Worm (Caenorhabditis elegans) whole organism, young adult: ENCODE measurements around the gene idpc-3.

Experiments used
- B0336.3 ChIP-seq: fragments of 200-800 bp; sonication (Bioruptor generic); IDR thresholded peaks from 2 replicates; pipeline ENCODE4 v1.3.6; 2022; ENCODE audit warnings: missing genetic modification characterization, missing compliant biosample characterization
- C17E4.6 ChIP-seq: fragments of 200-800 bp; sonication (Bioruptor generic); IDR thresholded peaks from 2 replicates; pipeline ENCODE4 v1.3.6; 2022; ENCODE audit warnings: missing genetic modification reagents, missing genetic modification characterization, missing compliant biosample characterization
- F10E7.11 ChIP-seq: sonication (generic microtip); optimal IDR thresholded peaks from 2 replicates; lab custom pipeline; 2017; ENCODE audit warnings: mild to moderate bottlenecking, missing genetic modification characterization, moderate library complexity, missing compliant biosample characterization
- F23B12.7 ChIP-seq: sonication (generic microtip); optimal IDR thresholded peaks from 2 replicates; lab custom pipeline; 2017; ENCODE audit warnings: missing genetic modification characterization, mild to moderate bottlenecking, missing compliant biosample characterization, antibody characterized with exemption, moderate library complexity; ENCODE audit not compliant: insufficient read depth
- F33H1.4 ChIP-seq: fragments of 200-800 bp; sonication (Bioruptor generic); IDR thresholded peaks from 2 replicates; pipeline ENCODE4 v1.3.6; 2022; ENCODE audit warnings: missing genetic modification reagents, missing genetic modification characterization, missing compliant biosample characterization
- F39B2.1 ChIP-seq: fragments of 200-800 bp; sonication (Bioruptor generic); IDR thresholded peaks from 2 replicates; pipeline ENCODE4 v1.3.6; 2022; ENCODE audit warnings: missing genetic modification reagents, missing genetic modification characterization, missing compliant biosample characterization
- F52B5.7 ChIP-seq: sonication (generic microtip); optimal IDR thresholded peaks from 2 replicates; lab custom pipeline; 2016; ENCODE audit warnings: mild to moderate bottlenecking, missing genetic modification characterization, missing compliant biosample characterization
- F55B11.4 ChIP-seq: sonication (generic microtip); optimal IDR thresholded peaks from 2 replicates; lab custom pipeline; 2016; ENCODE audit warnings: missing compliant biosample characterization, missing genetic modification characterization, borderline replicate concordance; ENCODE audit not compliant: insufficient read depth
- F57C9.4 ChIP-seq: sonication (generic microtip); optimal IDR thresholded peaks from 2 replicates; lab custom pipeline; 2017; ENCODE audit warnings: mild to moderate bottlenecking, missing genetic modification characterization, missing compliant biosample characterization
- T26A5.8 ChIP-seq: sonication (generic microtip); optimal IDR thresholded peaks from 2 replicates; lab custom pipeline; 2016; ENCODE audit warnings: missing genetic modification characterization, missing compliant biosample characterization
- ZK185.1 ChIP-seq: sonication (generic microtip); optimal IDR thresholded peaks from 2 replicates; lab custom pipeline; 2016; ENCODE audit warnings: mild to moderate bottlenecking, missing genetic modification characterization, missing compliant biosample characterization; ENCODE audit not compliant: poor library complexity, severe bottlenecking
- aptf-2 ChIP-seq: fragments of 200-800 bp; sonication (Bioruptor generic); conservative IDR thresholded peaks from 2 replicates; pipeline ENCODE4 v1.3.6; 2022; ENCODE audit warnings: missing genetic modification reagents, missing genetic modification characterization, missing compliant biosample characterization
- aptf-3 ChIP-seq: fragments of 200-800 bp; sonication (Bioruptor generic); IDR thresholded peaks from 2 replicates; pipeline ENCODE4 v1.3.6; 2022; ENCODE audit warnings: missing genetic modification characterization, missing compliant biosample characterization
- atf-7 ChIP-seq: sonication (generic microtip); optimal IDR thresholded peaks from 2 replicates; lab custom pipeline; 2017; ENCODE audit warnings: mild to moderate bottlenecking, missing genetic modification characterization, missing compliant biosample characterization
- ccch-3 ChIP-seq: fragments of 200-800 bp; sonication (Bioruptor generic); optimal IDR thresholded peaks from 2 replicates; lab custom pipeline; 2018; ENCODE audit warnings: mild to moderate bottlenecking, missing genetic modification characterization, missing compliant biosample characterization
- cebp-1 ChIP-seq, 2 experiments: fragments of 200-800 bp in 1 of 2; sonication (Bioruptor generic) in 1 of 2; sonication (generic microtip) in 1 of 2; IDR thresholded peaks in 1 of 2; optimal IDR thresholded peaks in 1 of 2; 2 replicates each; pipeline versions ENCODE4 v1.3.6 to Lab custom; 2017 to 2022; ENCODE audit warnings: missing compliant biosample characterization in 2 of 2, missing genetic modification characterization in 2 of 2, mild to moderate bottlenecking in 1 of 2, missing genetic modification reagents in 1 of 2, moderate library complexity in 1 of 2
- cebp-2 ChIP-seq: fragments of 200-800 bp; sonication (Bioruptor generic); IDR thresholded peaks from 2 replicates; pipeline ENCODE4 v1.3.6; 2022; ENCODE audit warnings: missing genetic modification characterization, missing compliant biosample characterization
- ceh-58 ChIP-seq: fragments of 200-800 bp; sonication (Bioruptor generic); IDR thresholded peaks from 2 replicates; pipeline ENCODE4 v1.3.6; 2022; ENCODE audit warnings: missing genetic modification characterization, missing compliant biosample characterization
- chd-7 ChIP-seq: sonication (generic microtip); optimal IDR thresholded peaks from 2 replicates; lab custom pipeline; 2016; ENCODE audit warnings: mild to moderate bottlenecking, missing genetic modification characterization, moderate library complexity, missing compliant biosample characterization
- dpl-1 ChIP-seq: fragments of 150-350 bp; optimal IDR thresholded peaks from 2 replicates; lab custom pipeline; 2014; ENCODE audit warnings: missing biosample characterization, missing genetic modification reagents, missing genetic modification characterization
- egl-18 ChIP-seq: fragments of 200-800 bp; sonication (Bioruptor generic); IDR thresholded peaks from 2 replicates; pipeline ENCODE4 v1.3.6; 2022; ENCODE audit warnings: missing genetic modification reagents, missing genetic modification characterization, missing compliant biosample characterization
- egrh-3 ChIP-seq: fragments of 200-800 bp; sonication (Bioruptor generic); IDR thresholded peaks from 2 replicates; pipeline ENCODE4 v1.3.6; 2022; ENCODE audit warnings: missing genetic modification reagents, missing genetic modification characterization, missing compliant biosample characterization
- ets-4 ChIP-seq: fragments of 200-800 bp; sonication (Bioruptor generic); optimal IDR thresholded peaks from 2 replicates; lab custom pipeline; 2018; ENCODE audit warnings: mild to moderate bottlenecking, missing genetic modification characterization, missing compliant biosample characterization
- fkh-3 ChIP-seq: sonication (generic microtip); optimal IDR thresholded peaks from 2 replicates; lab custom pipeline; 2016; ENCODE audit warnings: mild to moderate bottlenecking, missing genetic modification characterization, missing compliant biosample characterization
- gei-17 ChIP-seq: fragments of 200-800 bp; sonication (Bioruptor generic); optimal IDR thresholded peaks from 2 replicates; lab custom pipeline; 2018; ENCODE audit warnings: mild to moderate bottlenecking, missing genetic modification characterization, missing compliant biosample characterization
- hmg-20 ChIP-seq: fragments of 200-800 bp; sonication (Bioruptor generic); IDR thresholded peaks from 2 replicates; pipeline ENCODE4 v1.3.6; 2022; ENCODE audit warnings: missing genetic modification reagents, missing genetic modification characterization, missing compliant biosample characterization
- hsf-1 ChIP-seq: fragments of 200-800 bp; sonication (Bioruptor generic); IDR thresholded peaks from 2 replicates; pipeline ENCODE4 v1.3.6; 2022; ENCODE audit warnings: missing genetic modification reagents, missing genetic modification characterization, missing compliant biosample characterization
- lin-26 ChIP-seq: fragments of 200-800 bp; sonication (Bioruptor generic); IDR thresholded peaks from 2 replicates; pipeline ENCODE4 v1.3.6; 2022; ENCODE audit warnings: missing genetic modification reagents, missing genetic modification characterization, missing compliant biosample characterization
- mxl-1 ChIP-seq: sonication (generic microtip); optimal IDR thresholded peaks from 2 replicates; lab custom pipeline; 2016; ENCODE audit warnings: missing genetic modification characterization, missing compliant biosample characterization
- nhr-179 ChIP-seq: sonication (generic microtip); optimal IDR thresholded peaks from 2 replicates; lab custom pipeline; 2016; ENCODE audit warnings: mild to moderate bottlenecking, missing genetic modification characterization, missing compliant biosample characterization
- nhr-27 ChIP-seq: fragments of 200-800 bp; sonication (Bioruptor generic); optimal IDR thresholded peaks from 2 replicates; lab custom pipeline; 2018; ENCODE audit warnings: mild to moderate bottlenecking, missing genetic modification characterization, moderate library complexity, missing compliant biosample characterization
- sea-2 ChIP-seq: fragments of 200-800 bp; sonication (Bioruptor generic); IDR thresholded peaks from 2 replicates; pipeline ENCODE4 v1.3.6; 2022; ENCODE audit warnings: missing genetic modification characterization, missing compliant biosample characterization
- sptf-2 ChIP-seq: fragments of 200-800 bp; sonication (Bioruptor generic); optimal IDR thresholded peaks from 2 replicates; lab custom pipeline; 2018; ENCODE audit warnings: mild to moderate bottlenecking, missing genetic modification characterization, missing compliant biosample characterization
- tlf-1 ChIP-seq: fragments of 200-800 bp; sonication (Bioruptor generic); optimal IDR thresholded peaks from 2 replicates; lab custom pipeline; 2018; ENCODE audit warnings: mild to moderate bottlenecking, missing genetic modification characterization, missing compliant biosample characterization
- unc-62 ChIP-seq: fragments of 150-350 bp; optimal IDR thresholded peaks from 2 replicates; lab custom pipeline; 2014; ENCODE audit warnings: missing biosample characterization, missing genetic modification reagents, missing genetic modification characterization
- zfh-2 ChIP-seq: fragments of 200-800 bp; sonication (Bioruptor generic); conservative IDR thresholded peaks from 2 replicates; pipeline ENCODE4 v1.3.6; 2022; ENCODE audit warnings: missing genetic modification reagents, missing genetic modification characterization, missing compliant biosample characterization
- ztf-18 ChIP-seq: sonication (generic microtip); optimal IDR thresholded peaks from 2 replicates; lab custom pipeline; 2016; ENCODE audit warnings: missing genotype, mild to moderate bottlenecking, missing genetic modification characterization, missing compliant biosample characterization
- ztf-3 ChIP-seq: fragments of 200-800 bp; sonication (Bioruptor generic); optimal IDR thresholded peaks from 2 replicates; lab custom pipeline; 2018; ENCODE audit warnings: mild to moderate bottlenecking, missing genetic modification characterization, missing compliant biosample characterization

idpc-3 gene

DNA sequence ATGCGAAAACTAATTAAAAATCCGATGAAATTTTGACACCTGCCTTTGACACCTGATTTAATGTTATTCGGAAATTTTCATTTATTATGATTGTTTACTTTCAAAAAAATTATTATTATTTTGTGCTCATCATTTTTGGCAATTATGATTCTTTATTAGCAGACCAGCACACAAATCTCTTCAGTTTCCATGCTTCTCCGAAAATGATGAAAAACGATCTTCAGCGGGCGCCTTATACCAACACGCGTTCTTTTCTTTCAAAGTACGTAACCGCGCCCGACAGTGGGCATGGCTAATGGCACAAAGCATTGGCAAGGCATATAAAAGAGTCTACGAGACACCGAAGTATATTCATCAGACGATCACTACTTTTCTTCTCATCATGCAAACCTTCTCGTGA is 9.2 kb downstream of the idpc-3 start, which contains the start of gene idpc-6:
Gene idpc-6 (plus strand): TSS at position 301 of the 400 bp plus-strand sequence.
- TF ChIP-seq dpl-1 (GFP tag; lab: Kevin White, UChicago) (no peak), unc-62 (no peak), ceh-58 (no peak), hmg-20 (GFP tag; lab: Robert Waterston, UW) (no peak), F10E7.11 (tag; lab: Kevin White, UChicago) (no peak)
- TF ChIP-seq, all 124 proteins: peak for 0

DNA sequence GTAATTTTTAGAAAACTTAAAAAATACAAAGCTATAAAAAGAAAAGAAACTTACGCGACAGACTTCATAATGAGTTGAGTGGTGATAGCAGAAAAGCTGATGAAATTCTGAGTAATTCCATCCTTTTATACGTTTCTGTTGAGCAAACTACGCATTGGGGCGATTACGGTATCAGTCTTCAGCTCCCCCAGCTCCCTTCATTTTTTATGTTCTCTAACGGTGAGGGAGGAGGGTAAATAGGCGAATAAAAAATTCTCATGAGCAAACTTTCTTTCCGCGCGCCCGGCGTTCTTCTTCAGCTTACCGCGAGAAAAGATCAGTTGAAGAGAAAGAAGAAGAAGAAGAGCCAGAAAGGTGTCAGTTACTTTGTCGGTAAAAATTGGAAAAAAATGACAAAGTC is 10.1 kb downstream of the idpc-3 start, which contains the start of gene idpc-7:
Gene idpc-7 (minus strand): TSS at position 101 of the 400 bp plus-strand sequence.
- no peak for TF ChIP-seq egl-18
- no peak for TF ChIP-seq ccch-3
- no peak for TF ChIP-seq B0336.3 (GFP tag; lab: Robert Waterston, UW)
- TF ChIP-seq T26A5.8 = no peak
- TF ChIP-seq cebp-2 (GFP tag; lab: Robert Waterston, UW) = no peak
- TF ChIP-seq fkh-3 (tag; lab: Kevin White, UChicago) = no peak
- TF ChIP-seq atf-7 (tag; lab: Kevin White, UChicago) = no peak

DNA sequence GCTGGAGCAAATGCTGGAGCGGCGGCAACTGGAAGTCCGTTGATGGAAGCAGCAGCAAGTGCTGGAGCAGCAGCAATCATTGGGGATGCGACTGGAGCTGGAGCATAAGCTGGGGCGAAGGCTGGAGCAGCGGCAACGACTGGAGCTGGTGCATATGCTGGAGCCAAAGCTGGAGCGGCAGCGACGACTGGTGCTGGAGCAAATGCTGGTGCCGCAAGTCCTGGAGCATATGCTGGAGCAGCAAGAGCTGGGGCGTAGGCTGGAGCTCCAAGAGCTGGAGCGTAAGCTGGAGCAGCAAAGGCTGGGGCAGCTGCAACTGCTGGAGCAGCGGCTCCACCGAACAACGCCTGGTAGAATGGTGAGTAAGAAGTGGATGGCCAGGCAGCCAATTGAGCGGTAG is 10.6 kb downstream of the idpc-3 start:
- peak; percentile 18 for TF ChIP-seq F52B5.7 (tag; lab: Kevin White, UChicago)
- peak; percentile 40 for TF ChIP-seq chd-7
- 0 out of 2 replicates have a peak, but pooled peaks have one; percentile 38 for TF ChIP-seq egl-18
- no peak for TF ChIP-seq cebp-1 (GFP tag; IDR thresholded peaks at IDR 0.05; lab: Robert Waterston, UW)
- no peak for TF ChIP-seq cebp-1 (tag; optimal IDR thresholded peaks at IDR 0.05; lab: Kevin White, UChicago)
- peak; percentile 96 for TF ChIP-seq zfh-2
- TF ChIP-seq F39B2.1 = no peak
- TF ChIP-seq egrh-3 (GFP tag; lab: Robert Waterston, UW) = peak; percentile 92
- peak; percentile 53; the same call in 1 of the 2 replicates for TF ChIP-seq lin-26 (GFP tag; lab: Robert Waterston, UW)
- TF ChIP-seq, all 124 proteins: peak for 6

DNA sequence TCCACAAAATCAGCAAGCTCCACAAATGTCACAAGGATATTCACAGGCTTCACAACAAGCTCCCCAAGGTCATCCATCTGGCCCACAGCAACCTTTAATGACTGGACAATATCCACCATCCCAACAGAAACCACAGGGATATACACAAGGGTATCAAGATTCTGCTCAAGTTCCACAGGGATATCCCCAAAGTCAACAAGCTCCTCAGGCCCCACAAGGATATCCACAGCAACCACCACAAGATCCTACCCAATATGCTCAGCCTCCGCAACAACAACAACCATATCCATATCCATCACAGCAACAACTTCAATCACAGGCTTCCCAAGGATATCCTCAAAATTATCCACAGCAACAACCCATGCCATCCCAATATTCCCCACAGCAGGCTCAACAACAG is 12.3 kb downstream of the idpc-3 start:
- TF ChIP-seq gei-17 (no peak), F55B11.4 (tag; lab: Kevin White, UChicago) (no peak), nhr-27 (tag; lab: Kevin White, UChicago) (no peak), ZK185.1 (tag; lab: Kevin White, UChicago) (no peak), mxl-1 (tag; lab: Kevin White, UChicago) (no peak), ztf-18 (tag; lab: Kevin White, UChicago) (no peak), F23B12.7 (tag; lab: Kevin White, UChicago) (no peak), nhr-179 (tag; lab: Kevin White, UChicago) (no peak), tlf-1 (no peak), aptf-3 (GFP tag; lab: Robert Waterston, UW) (no peak), C17E4.6 (no peak), ets-4 (GFP tag; lab: Kevin White, UChicago) (no peak), ztf-3 (no peak), aptf-2 (no peak), sptf-2 (GFP tag; lab: Kevin White, UChicago) (no peak), F33H1.4 (GFP tag; lab: Robert Waterston, UW) (no peak), sea-2 (no peak), hsf-1 (GFP tag; lab: Robert Waterston, UW) (no peak), F57C9.4 (tag; lab: Kevin White, UChicago) (no peak)
